Worm (Caenorhabditis elegans) whole organism, late embryonic: ENCODE results near the gene mes-2.
A peak's percentile ranks its signal among the peaks of the same experiment; 100 is the strongest.

Experiments used
- C08G9.2 ChIP-seq: sonication (generic microtip); optimal IDR thresholded peaks from 2 replicates; lab custom pipeline; 2016; ENCODE audit warnings: mild to moderate bottlenecking, missing genetic modification characterization, moderate library complexity, missing compliant biosample characterization
- C38D4.7 ChIP-seq: fragments of 200-800 bp; sonication (Bioruptor generic); optimal IDR thresholded peaks from 2 replicates; lab custom pipeline; 2018; ENCODE audit warnings: mild to moderate bottlenecking, missing genetic modification characterization, moderate library complexity, missing compliant biosample characterization
- K09A11.1 ChIP-seq: sonication (generic microtip); optimal IDR thresholded peaks from 2 replicates; lab custom pipeline; 2017; ENCODE audit warnings: antibody characterized with exemption, mild to moderate bottlenecking, missing genetic modification characterization, missing compliant biosample characterization; ENCODE audit not compliant: insufficient read depth
- T23F11.4 ChIP-seq: fragments of 200-800 bp; sonication (Bioruptor generic); optimal IDR thresholded peaks from 2 replicates; lab custom pipeline; 2018; ENCODE audit warnings: mild to moderate bottlenecking, missing genetic modification characterization, missing compliant biosample characterization
- Y22D7AL.16 ChIP-seq: sonication (generic microtip); optimal IDR thresholded peaks from 2 replicates; lab custom pipeline; 2016; ENCODE audit warnings: missing genetic modification characterization, missing compliant biosample characterization
- ama-1 ChIP-seq: fragments of 150-350 bp; optimal IDR thresholded peaks from 2 replicates; lab custom pipeline; 2014
- ceh-18 ChIP-seq: sonication (generic microtip); optimal IDR thresholded peaks from 2 replicates; lab custom pipeline; 2016; ENCODE audit warnings: missing genetic modification characterization, missing compliant biosample characterization
- ceh-19 ChIP-seq: fragments of 200-800 bp; sonication (Bioruptor generic); optimal IDR thresholded peaks from 2 replicates; lab custom pipeline; 2018; ENCODE audit warnings: mild to moderate bottlenecking, missing genetic modification characterization, missing compliant biosample characterization
- ceh-2 ChIP-seq: sonication (generic microtip); optimal IDR thresholded peaks from 2 replicates; lab custom pipeline; 2016; ENCODE audit warnings: missing genotype, missing genetic modification characterization, missing compliant biosample characterization
- ceh-24 ChIP-seq: sonication (generic microtip); optimal IDR thresholded peaks from 2 replicates; lab custom pipeline; 2016; ENCODE audit warnings: mild to moderate bottlenecking, missing genetic modification characterization, missing compliant biosample characterization
- ceh-30 ChIP-seq: fragments of 150-350 bp; optimal IDR thresholded peaks from 2 replicates; lab custom pipeline; 2014; ENCODE audit warnings: missing biosample characterization, missing genetic modification characterization
- ceh-31 ChIP-seq: sonication (generic microtip); optimal IDR thresholded peaks from 2 replicates; lab custom pipeline; 2016; ENCODE audit warnings: missing genetic modification characterization, missing compliant biosample characterization
- ceh-48 ChIP-seq: sonication (generic microtip); optimal IDR thresholded peaks from 2 replicates; lab custom pipeline; 2016; ENCODE audit warnings: missing genetic modification characterization, inconsistent platforms, missing compliant biosample characterization
- dmd-4 ChIP-seq: sonication (generic microtip); optimal IDR thresholded peaks from 2 replicates; lab custom pipeline; 2016; ENCODE audit warnings: borderline replicate concordance, missing genetic modification characterization, missing compliant biosample characterization
- elt-2 ChIP-seq: sonication (generic microtip); optimal IDR thresholded peaks from 2 replicates; lab custom pipeline; 2016; ENCODE audit warnings: missing genetic modification reagents, missing genetic modification characterization, missing compliant biosample characterization
- elt-4 ChIP-seq: sonication (generic microtip); optimal IDR thresholded peaks from 2 replicates; lab custom pipeline; 2016; ENCODE audit warnings: missing genetic modification characterization, missing compliant biosample characterization
- hlh-13 ChIP-seq: fragments of 200-800 bp; sonication (Bioruptor generic); optimal IDR thresholded peaks from 2 replicates; lab custom pipeline; 2018; ENCODE audit warnings: mild to moderate bottlenecking, missing genetic modification characterization, missing compliant biosample characterization
- hlh-15 ChIP-seq: sonication (generic microtip); optimal IDR thresholded peaks from 2 replicates; lab custom pipeline; 2016; ENCODE audit warnings: missing genetic modification characterization, missing compliant biosample characterization
- hlh-30 ChIP-seq: sonication (generic microtip); optimal IDR thresholded peaks from 2 replicates; lab custom pipeline; 2017; ENCODE audit warnings: antibody characterized with exemption, missing genetic modification characterization, missing compliant biosample characterization; ENCODE audit not compliant: insufficient read depth
- hlh-6 ChIP-seq: sonication (generic microtip); optimal IDR thresholded peaks from 2 replicates; lab custom pipeline; 2016; ENCODE audit warnings: missing genotype, missing genetic modification characterization, missing compliant biosample characterization
- hlh-8 ChIP-seq: sonication (generic microtip); optimal IDR thresholded peaks from 2 replicates; lab custom pipeline; 2016; ENCODE audit warnings: missing genotype, missing genetic modification characterization, missing compliant biosample characterization
- lin-11 ChIP-seq: fragments of 200-800 bp; sonication (Bioruptor generic); optimal IDR thresholded peaks from 2 replicates; lab custom pipeline; 2018; ENCODE audit warnings: mild to moderate bottlenecking, missing genetic modification characterization, missing compliant biosample characterization
- madf-2 ChIP-seq: sonication (generic microtip); optimal IDR thresholded peaks from 2 replicates; lab custom pipeline; 2017; ENCODE audit warnings: missing genetic modification characterization, missing compliant biosample characterization
- mec-3 ChIP-seq: sonication (generic microtip); optimal IDR thresholded peaks from 2 replicates; lab custom pipeline; 2016; ENCODE audit warnings: borderline replicate concordance, missing genetic modification characterization, missing compliant biosample characterization
- nfya-1 ChIP-seq: sonication (generic microtip); optimal IDR thresholded peaks from 2 replicates; lab custom pipeline; 2017; ENCODE audit warnings: missing genetic modification characterization, mild to moderate bottlenecking, missing compliant biosample characterization, antibody characterized with exemption, moderate library complexity
- nhr-11 ChIP-seq: fragments of 150-350 bp; optimal IDR thresholded peaks from 2 replicates; lab custom pipeline; 2014; ENCODE audit warnings: missing biosample characterization, missing genetic modification characterization
- npax-4 ChIP-seq: sonication (generic microtip); optimal IDR thresholded peaks from 2 replicates; lab custom pipeline; 2016; ENCODE audit warnings: missing genetic modification characterization, missing compliant biosample characterization
- pag-3 ChIP-seq: sonication (generic microtip); optimal IDR thresholded peaks from 2 replicates; lab custom pipeline; 2016; ENCODE audit warnings: missing compliant biosample characterization, missing genetic modification characterization, borderline replicate concordance
- pat-9 ChIP-seq: fragments of 200-800 bp; sonication (Bioruptor generic); optimal IDR thresholded peaks from 2 replicates; lab custom pipeline; 2018; ENCODE audit warnings: mild to moderate bottlenecking, missing genetic modification characterization, moderate library complexity, missing compliant biosample characterization
- pax-1 ChIP-seq: fragments of 150-350 bp; optimal IDR thresholded peaks from 2 replicates; lab custom pipeline; 2014; ENCODE audit warnings: missing biosample characterization, missing genetic modification characterization
- pha-2 ChIP-seq: sonication (generic microtip); optimal IDR thresholded peaks from 2 replicates; lab custom pipeline; 2017; ENCODE audit warnings: mild to moderate bottlenecking, missing genetic modification characterization, missing compliant biosample characterization
- pqm-1 ChIP-seq: sonication (generic microtip); optimal IDR thresholded peaks from 2 replicates; lab custom pipeline; 2016; ENCODE audit warnings: missing genetic modification characterization, missing compliant biosample characterization
- pros-1 ChIP-seq: fragments of 150-350 bp; optimal IDR thresholded peaks from 2 replicates; lab custom pipeline; 2014; ENCODE audit warnings: missing biosample characterization, missing genetic modification reagents, missing genetic modification characterization
- sdc-2 ChIP-seq: sonication (generic microtip); optimal IDR thresholded peaks from 2 replicates; lab custom pipeline; 2016; ENCODE audit warnings: missing genotype, missing genetic modification characterization, missing compliant biosample characterization
- sox-2 ChIP-seq: fragments of 200-800 bp; sonication (Bioruptor generic); IDR thresholded peaks from 2 replicates; pipeline ENCODE4 v1.3.6; 2022; ENCODE audit warnings: missing genetic modification reagents, missing genetic modification characterization, missing compliant biosample characterization
- sox-4 ChIP-seq: sonication (generic microtip); optimal IDR thresholded peaks from 2 replicates; lab custom pipeline; 2017; ENCODE audit warnings: mild to moderate bottlenecking, missing genetic modification characterization, inconsistent platforms, missing compliant biosample characterization
- syd-9 ChIP-seq: sonication (generic microtip); optimal IDR thresholded peaks from 2 replicates; lab custom pipeline; 2016; ENCODE audit warnings: mild to moderate bottlenecking, missing genetic modification characterization, moderate library complexity, missing compliant biosample characterization
- tbx-2 ChIP-seq: sonication (generic microtip); optimal IDR thresholded peaks from 2 replicates; lab custom pipeline; 2016; ENCODE audit warnings: missing genetic modification characterization, missing compliant biosample characterization
- tbx-7 ChIP-seq: sonication (generic microtip); optimal IDR thresholded peaks from 2 replicates; lab custom pipeline; 2016; ENCODE audit warnings: missing genotype, missing genetic modification characterization, missing compliant biosample characterization
- ttx-3 ChIP-seq: sonication (generic microtip); optimal IDR thresholded peaks from 2 replicates; lab custom pipeline; 2016; ENCODE audit warnings: missing genetic modification reagents, missing genetic modification characterization, missing compliant biosample characterization
- unc-55 ChIP-seq: sonication (generic microtip); optimal IDR thresholded peaks from 2 replicates; lab custom pipeline; 2017; ENCODE audit warnings: missing biosample characterization, missing genetic modification reagents, missing genetic modification characterization
- unc-86 ChIP-seq: sonication (generic microtip); optimal IDR thresholded peaks from 2 replicates; lab custom pipeline; 2016; ENCODE audit warnings: missing genetic modification characterization, missing compliant biosample characterization
- zip-5 ChIP-seq: sonication (generic microtip); optimal IDR thresholded peaks from 2 replicates; lab custom pipeline; 2016; ENCODE audit warnings: missing genetic modification characterization, missing compliant biosample characterization
- ztf-16 ChIP-seq: sonication (generic microtip); optimal IDR thresholded peaks from 2 replicates; lab custom pipeline; 2017; ENCODE audit warnings: missing genetic modification characterization, missing compliant biosample characterization

Gene mes-2

DNA sequence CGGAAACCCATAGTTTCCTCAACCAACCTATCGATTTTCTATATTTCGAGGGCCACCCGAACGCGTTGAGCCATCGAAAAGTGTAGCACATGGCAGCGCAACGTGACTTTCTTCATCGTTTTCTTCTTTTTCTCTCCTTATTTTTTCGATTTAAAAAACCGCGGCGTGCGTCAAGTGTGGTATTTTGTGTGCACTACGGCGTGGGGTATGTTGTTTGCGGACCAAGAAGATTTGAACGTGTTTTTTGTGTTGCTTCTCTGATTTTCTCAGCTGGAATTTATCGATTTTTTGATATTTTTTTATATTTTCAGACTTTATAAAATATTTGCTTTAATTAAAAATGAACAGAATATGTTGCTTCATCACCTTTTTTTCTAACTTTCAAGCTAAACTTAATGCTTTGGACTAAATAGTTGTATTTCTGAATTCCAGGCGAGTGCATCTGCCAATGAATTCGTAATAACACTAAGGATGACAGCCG lies 25.8 kb upstream of the mes-2 start, which contains the start of the genes agl-1 and pfs-2 (continued):
- TF ChIP-seq T23F11.4 (GFP tag; lab: Kevin White, UChicago) (no peak), ceh-30 (tag; lab: Kevin White, UChicago) (no peak), pros-1 (tag; lab: Kevin White, UChicago) (no peak), hlh-8 (no peak), syd-9 (tag; lab: Kevin White, UChicago) (no peak), C38D4.7 (GFP tag; lab: Kevin White, UChicago) (no peak), sox-4 (tag; lab: Kevin White, UChicago) (peak; percentile 43), ceh-2 (no peak), C08G9.2 (peak; percentile 26), ama-1 (lab: Kevin White, UChicago) (no peak), hlh-13 (GFP tag; lab: Kevin White, UChicago) (no peak), K09A11.1 (no peak), unc-86 (tag; lab: Kevin White, UChicago) (peak; percentile 21), hlh-6 (no peak), ceh-19 (GFP tag; lab: Kevin White, UChicago) (no peak), elt-4 (tag; lab: Kevin White, UChicago) (no peak), hlh-30 (tag; lab: Kevin White, UChicago) (peak; percentile 43), Y22D7AL.16 (tag; lab: Kevin White, UChicago) (no peak), mec-3 (tag; lab: Kevin White, UChicago) (no peak), npax-4 (tag; lab: Kevin White, UChicago) (no peak), tbx-7 (tag; lab: Kevin White, UChicago) (no peak), dmd-4 (tag; lab: Kevin White, UChicago) (no peak)

DNA sequence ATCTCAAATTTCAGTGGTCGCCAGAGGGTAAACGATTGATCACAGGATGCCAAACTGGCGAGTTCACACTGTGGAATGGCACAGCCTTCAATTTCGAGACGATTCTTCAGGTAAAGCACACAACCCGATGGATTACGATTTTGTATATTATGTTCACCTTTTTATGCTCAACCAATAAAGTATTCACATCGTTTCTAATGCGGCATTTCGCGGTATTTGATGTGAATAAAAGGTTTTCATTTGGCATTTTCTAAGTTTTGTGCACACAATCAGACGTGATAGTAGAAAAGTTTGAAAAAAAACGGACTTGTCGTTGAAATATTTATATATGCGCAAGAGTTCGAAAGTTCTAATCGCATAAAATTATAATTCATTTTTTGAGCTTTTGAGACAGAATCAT lies 24.8 kb upstream of the mes-2 start:
- TF ChIP-seq ceh-48 (tag; lab: Kevin White, UChicago) (no peak), unc-55 (no peak), ceh-31 (tag; lab: Kevin White, UChicago) (no peak), hlh-15 (tag; lab: Kevin White, UChicago) (no peak), nfya-1 (tag; lab: Kevin White, UChicago) (no peak), C08G9.2 (no peak), elt-2 (tag; lab: Kevin White, UChicago) (no peak), sox-4 (tag; lab: Kevin White, UChicago) (no peak), madf-2 (tag; lab: Kevin White, UChicago) (no peak), ceh-24 (tag; lab: Kevin White, UChicago) (no peak), mec-3 (tag; lab: Kevin White, UChicago) (no peak), pag-3 (tag; lab: Kevin White, UChicago) (no peak), zip-5 (tag; lab: Kevin White, UChicago) (no peak), ttx-3 (tag; lab: Kevin White, UChicago) (no peak), ceh-18 (tag; lab: Kevin White, UChicago) (no peak), ceh-30 (tag; lab: Kevin White, UChicago) (no peak)

DNA sequence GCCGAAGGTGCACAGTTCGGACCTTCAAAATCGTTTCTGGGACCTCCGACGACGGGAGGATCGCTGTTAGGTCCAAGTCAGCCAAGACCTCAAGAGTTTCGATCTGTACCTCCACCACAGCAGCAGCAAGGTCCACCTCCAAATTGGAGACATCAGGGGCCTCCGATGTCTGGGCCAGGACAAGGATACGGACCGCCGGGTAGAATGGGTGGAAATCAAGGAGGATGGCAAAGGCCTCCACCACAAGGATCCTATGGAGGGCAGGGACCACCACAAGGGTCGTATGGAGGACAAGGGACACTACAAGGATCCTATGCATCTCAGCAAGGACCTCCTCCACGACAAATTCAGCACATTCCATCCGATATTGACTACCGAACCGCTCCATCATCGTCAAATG lies 23.1 kb upstream of the mes-2 start:
- TF ChIP-seq sdc-2 (tag; lab: Kevin White, UChicago) (peak; percentile 8), ceh-19 (GFP tag; lab: Kevin White, UChicago) (no peak), sox-2 (GFP tag; lab: Robert Waterston, UW) (no peak), ceh-24 (tag; lab: Kevin White, UChicago) (no peak)
- TF ChIP-seq, all 69 proteins: peak for 1

DNA sequence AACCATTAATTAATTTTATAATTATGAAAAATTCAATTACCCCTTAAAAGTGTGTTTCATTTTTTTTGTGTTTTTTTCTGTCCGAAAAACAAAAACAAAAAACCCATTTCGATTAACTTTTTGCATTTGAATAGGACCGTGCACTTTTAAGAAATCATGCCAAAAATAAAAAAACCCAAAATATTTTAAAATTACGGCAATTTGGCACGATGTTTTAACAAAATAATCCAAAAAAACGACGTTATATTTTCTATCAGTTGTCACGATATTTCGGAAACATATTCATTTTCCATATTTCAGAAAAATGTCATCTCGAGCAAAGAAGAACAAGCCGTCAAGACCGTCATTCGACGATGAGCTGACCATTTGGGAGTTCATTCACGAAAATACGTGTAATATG lies 22.1 kb upstream of the mes-2 start, which contains the start of gene tebp-1:
Gene tebp-1 (plus strand): TSS at position 301 of the 400 bp plus-strand sequence.
- TF ChIP-seq C08G9.2 (no peak), lin-11 (no peak), ztf-16 (no peak), ceh-18 (tag; lab: Kevin White, UChicago) (no peak), ttx-3 (tag; lab: Kevin White, UChicago) (no peak), nhr-11 (tag; lab: Kevin White, UChicago) (no peak), syd-9 (tag; lab: Kevin White, UChicago) (no peak), pha-2 (tag; lab: Kevin White, UChicago) (no peak), sox-4 (tag; lab: Kevin White, UChicago) (no peak), hlh-15 (tag; lab: Kevin White, UChicago) (no peak), tbx-2 (tag; lab: Kevin White, UChicago) (no peak), pax-1 (tag; lab: Kevin White, UChicago) (no peak), pqm-1 (tag; lab: Kevin White, UChicago) (no peak), pat-9 (tag; lab: Kevin White, UChicago) (no peak), tbx-7 (tag; lab: Kevin White, UChicago) (no peak), madf-2 (tag; lab: Kevin White, UChicago) (no peak)
- TF ChIP-seq, all 69 proteins: peak for 0
